Worm (Caenorhabditis elegans) whole organism, L4/young adult: Measurements from ENCODE around the gene F22E5.1.

ENCODE experiments used
- W03F9.2 ChIP-seq: fragments of 150-350 bp; optimal IDR thresholded peaks from 2 replicates; lab custom pipeline; 2014; ENCODE audit warnings: missing biosample characterization, missing genetic modification characterization
- dao-5 ChIP-seq: sonication (generic microtip); optimal IDR thresholded peaks from 2 replicates; lab custom pipeline; 2016; ENCODE audit warnings: missing genotype, missing genetic modification characterization, moderate library complexity, missing compliant biosample characterization
- him-1 ChIP-seq: sonication (generic microtip); optimal IDR thresholded peaks from 2 replicates; lab custom pipeline; 2016; ENCODE audit warnings: missing genotype, missing genetic modification reagents, missing genetic modification characterization, missing compliant biosample characterization

DNA sequence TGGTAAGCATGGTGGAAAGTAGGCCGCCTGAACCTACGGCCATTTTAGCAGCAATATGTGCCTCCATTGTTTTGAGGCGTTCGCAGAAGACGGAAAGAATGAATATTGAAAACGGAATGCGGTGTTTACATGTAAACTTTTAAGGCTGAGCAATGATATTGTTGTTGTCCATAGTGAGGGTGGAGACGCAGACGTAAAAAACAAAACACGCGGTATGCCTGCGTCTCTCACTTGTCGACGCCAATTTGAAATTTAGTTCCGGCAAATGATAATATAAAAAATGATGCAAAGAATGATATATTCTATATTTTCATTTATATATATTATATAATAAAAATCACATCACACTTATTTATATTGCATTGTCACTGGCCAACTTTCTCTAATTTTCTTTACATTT lies 34.3 kb downstream of the F22E5.1 start, which contains the start of gene Y47G7B.2:
- TF ChIP-seq W03F9.2 (tag; lab: Kevin White, UChicago) (no peak), him-1 (tag; lab: Kevin White, UChicago) (no peak), dao-5 (tag; lab: Kevin White, UChicago) (no peak)
